Fruit fly (Drosophila melanogaster) Kc167 (cell line): Measurements from ENCODE around the gene Prosbeta2.

Experiments
- h ChIP-seq: fragments of >200 bp; optimal IDR thresholded peaks from 3 replicates; lab custom pipeline; 2018; ENCODE audit warnings: missing external identifiers
- insv ChIP-seq: fragments of >200 bp; optimal IDR thresholded peaks from 3 replicates; lab custom pipeline; 2018; ENCODE audit warnings: missing external identifiers
- psq ChIP-seq: fragments of >200 bp; optimal IDR thresholded peaks from 2 replicates; lab custom pipeline; 2017; ENCODE audit warnings: missing external identifiers
- ttk ChIP-seq: sonication (Bioruptor generic); optimal IDR thresholded peaks from 2 replicates; lab custom pipeline; 2017; ENCODE audit warnings: missing external identifiers

DNA sequence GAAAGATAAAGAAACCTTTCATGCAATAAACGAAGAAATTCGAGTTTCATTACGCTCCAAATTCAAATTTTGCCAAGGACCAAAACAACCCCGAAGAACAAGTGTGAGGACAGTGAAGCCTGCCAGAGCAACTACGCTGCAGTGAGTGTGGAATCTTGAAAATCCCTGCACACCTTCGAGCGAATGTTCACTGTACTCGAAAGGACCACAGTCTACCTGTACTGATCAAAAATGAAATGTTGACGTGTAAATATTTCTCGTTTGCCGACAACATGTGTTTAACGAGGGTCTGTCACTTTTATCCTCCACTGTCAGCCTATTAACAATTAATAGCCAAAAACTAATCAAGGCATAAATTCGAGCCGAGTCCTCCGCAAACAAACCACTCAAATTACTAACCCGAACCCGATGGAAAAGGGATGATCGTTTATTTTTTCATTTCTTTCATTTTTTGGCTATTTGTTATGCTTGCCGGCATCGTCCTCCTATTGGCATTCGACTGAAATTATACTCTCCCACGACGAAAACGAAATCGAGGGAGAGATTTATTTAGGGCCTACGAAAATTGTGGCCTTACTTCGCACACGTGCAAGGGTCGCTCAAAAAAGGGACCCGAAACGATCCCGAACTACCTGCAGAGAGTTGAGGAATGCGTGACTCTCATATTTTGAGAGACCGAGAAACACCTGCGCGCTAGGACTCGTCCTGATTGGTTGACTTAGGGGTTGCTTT is 27.7 kb upstream of the Prosbeta2 start:
- no peak for TF ChIP-seq insv (lab: Kevin White, UChicago)
- TF ChIP-seq h: no peak
- no peak for TF ChIP-seq psq (lab: Kevin White, UChicago)
- TF ChIP-seq ttk (lab: Kevin White, UChicago): no peak
